Worm (Caenorhabditis elegans): Measurements from ENCODE around the gene arx-4.

ce11 chrIII:869869-870268 lies 7.8 kb downstream of the arx-4 start, which contains the start of gene T24C4.2:
- TF ChIP-seq ceh-58 (GFP tag; IDR thresholded peaks at IDR 0.05): no peak
- TF ChIP-seq tlf-1 (GFP tag; optimal IDR thresholded peaks at IDR 0.05): no peak
- no peak for TF ChIP-seq pha-4 (tag; optimal IDR thresholded peaks at IDR 0.05)
- no peak for TF ChIP-seq C06A6.2 (GFP tag; conservative IDR thresholded peaks at IDR 0.05)
- TF ChIP-seq ztf-25 (GFP tag; IDR thresholded peaks at IDR 0.05): no peak
- no peak for TF ChIP-seq hmg-20 (GFP tag; IDR thresholded peaks at IDR 0.05)
- TF ChIP-seq let-607 (tag; optimal IDR thresholded peaks at IDR 0.05): no peak
- no peak for TF ChIP-seq sdz-38 (tag; optimal IDR thresholded peaks at IDR 0.05)
- no peak for TF ChIP-seq F52B5.7 (tag; optimal IDR thresholded peaks at IDR 0.05)
- TF ChIP-seq chd-7 (tag; optimal IDR thresholded peaks at IDR 0.05): no peak
- no peak for TF ChIP-seq F55B11.4 (tag; optimal IDR thresholded peaks at IDR 0.05; ENCODE audit: borderline replicate concordance, insufficient read depth)
- TF ChIP-seq K11D2.4 (GFP tag; IDR thresholded peaks at IDR 0.05): no peak
- no peak for TF ChIP-seq unc-130 (GFP tag; optimal IDR thresholded peaks at IDR 0.05)
- no peak for TF ChIP-seq nhr-179 (tag; optimal IDR thresholded peaks at IDR 0.05)
